Fruit fly (Drosophila melanogaster) whole organism, embryonic: ENCODE results near the gene CG10068.
A peak's percentile ranks its signal among the peaks of the same experiment; 100 is the strongest.

Experiments
- Aef1 ChIP-seq: fragments of 200-800 bp; sonication (Bioruptor generic); IDR thresholded peaks from 3 replicates; pipeline ENCODE4 v1.3.6; 2022; ENCODE audit warnings: missing biosample characterization, missing genetic modification characterization
- Bdp1 ChIP-seq: fragments of 200-800 bp; sonication (Bioruptor generic); optimal IDR thresholded peaks from 3 replicates; lab custom pipeline; 2016; ENCODE audit warnings: missing biosample characterization, missing genetic modification characterization
- CG1024 ChIP-seq: fragments of 200-800 bp; sonication (Bioruptor generic); IDR thresholded peaks from 2 replicates; pipeline ENCODE4 v1.3.6; 2022; ENCODE audit warnings: missing biosample characterization, missing genetic modification characterization
- CG10979 ChIP-seq: fragments of 200-800 bp; sonication (Bioruptor generic); optimal IDR thresholded peaks from 2 replicates; lab custom pipeline; 2018; ENCODE audit warnings: missing biosample characterization, mild to moderate bottlenecking, missing genetic modification characterization, moderate library complexity
- CG11456 ChIP-seq: fragments of 200-800 bp; sonication (Bioruptor generic); IDR thresholded peaks from 3 replicates; pipeline ENCODE4 v1.3.6; 2022; ENCODE audit warnings: missing biosample characterization, missing genetic modification characterization
- CG12104 ChIP-seq: fragments of 200-800 bp; sonication (Bioruptor generic); optimal IDR thresholded peaks from 3 replicates; lab custom pipeline; 2016; ENCODE audit warnings: missing biosample characterization, missing genetic modification characterization
- CG13296 ChIP-seq: fragments of 200-800 bp; sonication (Bioruptor generic); optimal IDR thresholded peaks from 3 replicates; lab custom pipeline; 2018; ENCODE audit warnings: missing biosample characterization, mild to moderate bottlenecking, missing genetic modification characterization
- CG13894 ChIP-seq: fragments of 200-800 bp; sonication (Bioruptor generic); optimal IDR thresholded peaks from 3 replicates; lab custom pipeline; 2018; ENCODE audit warnings: missing biosample characterization, mild to moderate bottlenecking, missing genetic modification characterization, moderate library complexity
- CG14860 ChIP-seq: fragments of 200-800 bp; sonication (Bioruptor generic); IDR thresholded peaks from 3 replicates; pipeline ENCODE4 v1.3.6; 2022; ENCODE audit warnings: missing biosample characterization, missing genetic modification characterization; ENCODE audit not compliant: partially characterized antibody
- CG15073 ChIP-seq: fragments of 200-800 bp; sonication (Bioruptor generic); optimal IDR thresholded peaks from 2 replicates; lab custom pipeline; 2016; ENCODE audit warnings: missing biosample characterization, missing genetic modification characterization
- CG18764 ChIP-seq: fragments of 200-800 bp; sonication (Bioruptor generic); optimal IDR thresholded peaks from 3 replicates; lab custom pipeline; 2016; ENCODE audit warnings: missing biosample characterization, missing genetic modification characterization
- CG2889 ChIP-seq: fragments of 200-800 bp; sonication (Bioruptor generic); IDR thresholded peaks from 3 replicates; pipeline ENCODE4 v1.3.6; 2022; ENCODE audit warnings: missing biosample characterization, missing genetic modification characterization
- CG30403 ChIP-seq: fragments of 200-800 bp; sonication (Bioruptor generic); optimal IDR thresholded peaks from 3 replicates; lab custom pipeline; 2016; ENCODE audit warnings: missing biosample characterization, missing genetic modification characterization
- CG3065 ChIP-seq: fragments of 200-800 bp; sonication (Bioruptor generic); optimal IDR thresholded peaks from 2 replicates; lab custom pipeline; 2016; ENCODE audit warnings: missing biosample characterization, missing genetic modification characterization
- CG33557 ChIP-seq: fragments of 200-800 bp; sonication (Bioruptor generic); optimal IDR thresholded peaks from 2 replicates; lab custom pipeline; 2019; ENCODE audit warnings: missing biosample characterization, mild to moderate bottlenecking, missing genetic modification characterization, moderate library complexity
- CG3838 ChIP-seq: fragments of 200-800 bp; sonication (Bioruptor generic); optimal IDR thresholded peaks from 3 replicates; lab custom pipeline; 2016; ENCODE audit warnings: missing biosample characterization, missing genetic modification characterization
- CG4424 ChIP-seq: fragments of 200-800 bp; sonication (Bioruptor generic); optimal IDR thresholded peaks from 3 replicates; lab custom pipeline; 2016; ENCODE audit warnings: missing biosample characterization, missing genetic modification characterization
- CG4854 ChIP-seq: fragments of 200-800 bp; sonication (Bioruptor generic); optimal IDR thresholded peaks from 2 replicates; lab custom pipeline; 2016; ENCODE audit warnings: missing biosample characterization, missing genetic modification characterization, inconsistent platforms
- CG8089 ChIP-seq: fragments of 200-800 bp; sonication (Bioruptor generic); optimal IDR thresholded peaks from 3 replicates; lab custom pipeline; 2016; ENCODE audit warnings: missing biosample characterization, missing genetic modification characterization
- CG9437 ChIP-seq: fragments of 200-800 bp; sonication (Bioruptor generic); optimal IDR thresholded peaks from 2 replicates; lab custom pipeline; 2018; ENCODE audit warnings: missing biosample characterization, mild to moderate bottlenecking, missing genetic modification characterization
- CG9727 ChIP-seq: fragments of 200-800 bp; sonication (Bioruptor generic); optimal IDR thresholded peaks from 3 replicates; lab custom pipeline; 2017; ENCODE audit warnings: missing biosample characterization, mild to moderate bottlenecking, missing genetic modification characterization
- CoRest ChIP-seq: fragments of 200-800 bp; sonication (Bioruptor generic); optimal IDR thresholded peaks from 3 replicates; lab custom pipeline; 2018; ENCODE audit warnings: missing biosample characterization, mild to moderate bottlenecking, missing genetic modification characterization, moderate library complexity
- Drgx ChIP-seq: fragments of 200-800 bp; sonication (Bioruptor generic); IDR thresholded peaks from 2 replicates; pipeline ENCODE4 v1.3.6; 2022; ENCODE audit warnings: missing biosample characterization, missing genetic modification characterization
- E2f1 ChIP-seq: fragments of 200-800 bp; sonication (Bioruptor generic); IDR thresholded peaks from 2 replicates; pipeline ENCODE4 v1.3.6; 2022; ENCODE audit warnings: missing biosample characterization, missing genetic modification characterization
- E2f2 ChIP-seq: fragments of 200-800 bp; sonication (Bioruptor generic); IDR thresholded peaks from 2 replicates; pipeline ENCODE4 v1.3.6; 2022; ENCODE audit warnings: missing biosample characterization, missing genetic modification characterization
- Ets97D ChIP-seq: fragments of 200-800 bp; sonication (Bioruptor generic); optimal IDR thresholded peaks from 3 replicates; lab custom pipeline; 2016; ENCODE audit warnings: missing biosample characterization, missing genetic modification characterization
- Fer3 ChIP-seq: fragments of 200-800 bp; sonication (Bioruptor generic); optimal IDR thresholded peaks from 2 replicates; lab custom pipeline; 2018; ENCODE audit warnings: missing biosample characterization, mild to moderate bottlenecking, missing genetic modification characterization, moderate library complexity
- H2.0 ChIP-seq: fragments of 200-800 bp; sonication (Bioruptor generic); IDR thresholded peaks from 2 replicates; pipeline ENCODE4 v1.3.6; 2022; ENCODE audit warnings: missing biosample characterization, missing genetic modification characterization
- Hand ChIP-seq: fragments of 200-800 bp; sonication (Bioruptor generic); optimal IDR thresholded peaks from 2 replicates; lab custom pipeline; 2017; ENCODE audit warnings: mild to moderate bottlenecking, missing biosample characterization, missing genetic modification reagents, missing genetic modification characterization
- Hmr ChIP-seq: fragments of 200-800 bp; sonication (Bioruptor generic); optimal IDR thresholded peaks from 3 replicates; lab custom pipeline; 2017; ENCODE audit warnings: mild to moderate bottlenecking, missing biosample characterization, missing genetic modification reagents, missing genetic modification characterization
- Lpt ChIP-seq: fragments of >200 bp; optimal IDR thresholded peaks from 2 replicates; lab custom pipeline; 2018; ENCODE audit warnings: missing biosample characterization, missing genetic modification characterization
- Max ChIP-seq: fragments of 200-800 bp; sonication (Bioruptor generic); optimal IDR thresholded peaks from 2 replicates; lab custom pipeline; 2016; ENCODE audit warnings: missing biosample characterization, mild to moderate bottlenecking, missing genetic modification characterization
- PHDP ChIP-seq: fragments of 200-800 bp; sonication (Bioruptor generic); optimal IDR thresholded peaks from 3 replicates; lab custom pipeline; 2018; ENCODE audit warnings: missing biosample characterization, mild to moderate bottlenecking, missing genetic modification characterization, moderate library complexity
- Rfx ChIP-seq: fragments of 200-800 bp; sonication (Bioruptor generic); IDR thresholded peaks from 2 replicates; pipeline ENCODE4 v1.3.6; 2022; ENCODE audit warnings: missing biosample characterization, missing genetic modification characterization
- Sin3A ChIP-seq: fragments of >200 bp; optimal IDR thresholded peaks from 2 replicates; lab custom pipeline; 2018
- Spps ChIP-seq: fragments of 200-800 bp; sonication (Bioruptor generic); optimal IDR thresholded peaks from 2 replicates; lab custom pipeline; 2018; ENCODE audit warnings: missing biosample characterization, mild to moderate bottlenecking, missing genetic modification characterization
- Tbp ChIP-seq: fragments of >200 bp; optimal IDR thresholded peaks from 2 replicates; lab custom pipeline; 2018; ENCODE audit warnings: missing biosample characterization, missing genetic modification characterization
- Xrp1 ChIP-seq: fragments of 200-800 bp; sonication (Bioruptor generic); IDR thresholded peaks from 2 replicates; pipeline ENCODE4 v1.3.6; 2022; ENCODE audit warnings: missing biosample characterization, missing genetic modification characterization
- al ChIP-seq: fragments of 200-800 bp; sonication (Bioruptor generic); IDR thresholded peaks from 2 replicates; pipeline ENCODE4 v1.3.6; 2022; ENCODE audit warnings: missing biosample characterization, missing genetic modification characterization
- az2 ChIP-seq: fragments of 200-800 bp; sonication (Bioruptor generic); optimal IDR thresholded peaks from 3 replicates; lab custom pipeline; 2016; ENCODE audit warnings: missing biosample characterization, missing genetic modification characterization
- cas ChIP-seq: fragments of 200-800 bp; sonication (Bioruptor generic); IDR thresholded peaks from 2 replicates; pipeline ENCODE4 v1.3.6; 2022; ENCODE audit warnings: missing biosample characterization, missing genetic modification characterization
- eyg ChIP-seq: fragments of 200-800 bp; sonication (Bioruptor generic); optimal IDR thresholded peaks from 3 replicates; lab custom pipeline; 2016; ENCODE audit warnings: missing biosample characterization, missing genetic modification characterization
- fd102C ChIP-seq: fragments of 200-800 bp; sonication (Bioruptor generic); optimal IDR thresholded peaks from 2 replicates; lab custom pipeline; 2018; ENCODE audit warnings: missing biosample characterization, mild to moderate bottlenecking, missing genetic modification characterization, moderate library complexity
- fd64A ChIP-seq: fragments of 200-800 bp; sonication (Bioruptor generic); optimal IDR thresholded peaks from 3 replicates; lab custom pipeline; 2018; ENCODE audit warnings: missing biosample characterization, mild to moderate bottlenecking, missing genetic modification characterization
- kni ChIP-seq: fragments of 200-800 bp; sonication (Bioruptor generic); optimal IDR thresholded peaks from 3 replicates; lab custom pipeline; 2017; ENCODE audit warnings: mild to moderate bottlenecking, missing biosample characterization, missing genetic modification reagents, missing genetic modification characterization
- mld ChIP-seq: fragments of 200-800 bp; sonication (Bioruptor generic); IDR thresholded peaks from 3 replicates; pipeline ENCODE4 v1.3.6; 2022; ENCODE audit warnings: missing biosample characterization, missing genetic modification characterization; ENCODE audit not compliant: partially characterized antibody
- pfk ChIP-seq: fragments of 200-800 bp; sonication (Bioruptor generic); optimal IDR thresholded peaks from 2 replicates; lab custom pipeline; 2018; ENCODE audit warnings: missing biosample characterization, mild to moderate bottlenecking, missing genetic modification characterization, moderate library complexity
- pzg ChIP-seq: fragments of 200-800 bp; sonication (Bioruptor generic); optimal IDR thresholded peaks from 3 replicates; lab custom pipeline; 2018; ENCODE audit warnings: missing biosample characterization, mild to moderate bottlenecking, missing genetic modification characterization, moderate library complexity
- slbo ChIP-seq: fragments of 200-800 bp; sonication (Bioruptor generic); IDR thresholded peaks from 2 replicates; pipeline ENCODE4 v1.3.6; 2022; ENCODE audit warnings: missing biosample characterization, missing genetic modification characterization
- tin ChIP-seq: fragments of 200-800 bp; sonication (Bioruptor generic); optimal IDR thresholded peaks from 3 replicates; lab custom pipeline; 2016; ENCODE audit warnings: missing biosample characterization, missing genetic modification characterization
- twi ChIP-seq: fragments of 200-800 bp; optimal IDR thresholded peaks from 2 replicates; lab custom pipeline; 2019; ENCODE audit warnings: missing biosample characterization, mild to moderate bottlenecking, missing genetic modification characterization, moderate library complexity
- unc-4 ChIP-seq: fragments of 200-800 bp; sonication (Bioruptor generic); IDR thresholded peaks from 2 replicates; pipeline ENCODE4 v1.3.6; 2022; ENCODE audit warnings: missing biosample characterization, missing genetic modification characterization; ENCODE audit not compliant: partially characterized antibody
- usp ChIP-seq: fragments of >200 bp; optimal IDR thresholded peaks from 2 replicates; lab custom pipeline; 2017; ENCODE audit warnings: missing biosample characterization, missing genetic modification characterization

Gene CG10068

DNA sequence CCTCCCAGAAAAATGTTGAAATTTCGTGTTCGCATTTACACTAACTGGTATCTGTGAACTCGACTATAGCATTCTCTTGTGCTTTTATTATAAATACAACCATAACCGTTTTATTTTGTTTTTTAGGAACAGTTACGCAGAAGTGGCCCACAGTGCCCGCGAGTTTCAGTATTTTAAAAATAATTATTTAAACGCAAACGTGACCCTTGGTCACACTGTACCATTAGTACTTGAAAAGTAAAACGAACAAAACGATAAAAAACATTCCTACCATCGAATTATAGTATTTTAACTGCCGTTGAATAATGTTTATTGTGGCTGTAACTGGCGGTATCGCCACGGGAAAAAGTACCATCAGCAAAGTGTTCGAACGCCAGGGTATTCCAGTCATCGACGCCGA lies 45.9 kb downstream of the CG10068 start, which contains the start of gene Dpck (continued):
- TF ChIP-seq mld (GFP tag; lab: Robert Waterston, UW) (no peak), CG13894 (tag; lab: Kevin White, UChicago) (peak; percentile 17), slbo (GFP tag; lab: Robert Waterston, UW) (no peak), pfk (peak; percentile 37), Sin3A (lab: Kevin White, UChicago) (peak; percentile 8), Fer3 (no peak), Rfx (GFP tag; lab: Robert Waterston, UW) (no peak), al (GFP tag; lab: Robert Waterston, UW) (no peak), CG3838 (no peak), CG9437 (GFP tag; lab: Kevin White, UChicago) (no peak), eyg (no peak), Hand (GFP tag; lab: Kevin White, UChicago) (no peak), CG2889 (no peak), CoRest (tag; lab: Kevin White, UChicago) (peak; percentile 42), Spps (tag; lab: Kevin White, UChicago) (no peak), E2f1 (GFP tag; lab: Robert Waterston, UW) (0 out of 2 replicates have a peak, but pooled peaks have one; percentile 10), Xrp1 (GFP tag; lab: Robert Waterston, UW) (no peak), CG33557 (GFP tag; lab: Kevin White, UChicago) (peak; percentile 22), Max (peak; percentile 18), CG4424 (peak; percentile 30), CG18764 (GFP tag; lab: Kevin White, UChicago) (peak; percentile 3), CG14860 (GFP tag; lab: Robert Waterston, UW) (no peak), CG8089 (no peak), cas (GFP tag; lab: Robert Waterston, UW) (no peak), CG11456 (GFP tag; lab: Robert Waterston, UW) (no peak), unc-4 (GFP tag; lab: Robert Waterston, UW) (no peak), az2 (GFP tag; lab: Kevin White, UChicago) (no peak), CG13296 (GFP tag; lab: Kevin White, UChicago) (peak; percentile 16), Ets97D (peak; percentile 76), fd64A (GFP tag; lab: Kevin White, UChicago) (no peak), CG15073 (GFP tag; lab: Kevin White, UChicago) (no peak), CG3065 (no peak), PHDP (tag; lab: Kevin White, UChicago) (no peak), Tbp (GFP tag; lab: Kevin White, UChicago) (no peak), twi (no peak), CG1024 (GFP tag; lab: Robert Waterston, UW) (no peak), CG9727 (GFP tag; lab: Kevin White, UChicago) (no peak), CG4854 (GFP tag; lab: Kevin White, UChicago) (peak; percentile 28), pzg (GFP tag; lab: Kevin White, UChicago) (peak; percentile 57), Drgx (GFP tag; lab: Robert Waterston, UW) (peak; percentile 45), CG10979 (tag; lab: Kevin White, UChicago) (peak; percentile 23), kni (GFP tag; lab: Kevin White, UChicago) (peak; percentile 72), CG12104 (GFP tag; lab: Kevin White, UChicago) (no peak), Aef1 (GFP tag; lab: Robert Waterston, UW) (no peak), usp (GFP tag; lab: Kevin White, UChicago) (no peak), fd102C (GFP tag; lab: Kevin White, UChicago) (no peak), E2f2 (GFP tag; lab: Robert Waterston, UW) (peak; percentile 52; the same call in 1 of the 2 replicates), Bdp1 (GFP tag; lab: Kevin White, UChicago) (no peak), CG30403 (peak; percentile 39), H2.0 (GFP tag; lab: Robert Waterston, UW) (no peak), tin (peak; percentile 10), Lpt (GFP tag; lab: Kevin White, UChicago) (no peak), Hmr (GFP tag; lab: Kevin White, UChicago) (peak; percentile 46)
